Worm (Caenorhabditis elegans) whole organism, L2 larva: ENCODE data around the gene C36E6.8.

Source experiments
- C34F6.9 ChIP-seq: fragments of 150-350 bp; optimal IDR thresholded peaks from 2 replicates; lab custom pipeline; 2014; ENCODE audit warnings: missing biosample characterization, missing genetic modification characterization
- R02D3.7 ChIP-seq: fragments of 150-350 bp; optimal IDR thresholded peaks from 2 replicates; lab custom pipeline; 2014; ENCODE audit warnings: missing biosample characterization, missing genetic modification characterization
- Y55F3AM.14 ChIP-seq: fragments of 200-800 bp; sonication (Bioruptor generic); optimal IDR thresholded peaks from 2 replicates; lab custom pipeline; 2018; ENCODE audit warnings: mild to moderate bottlenecking, missing genetic modification characterization, missing compliant biosample characterization
- alr-1 ChIP-seq: fragments of 150-350 bp; optimal IDR thresholded peaks from 2 replicates; lab custom pipeline; 2014; ENCODE audit warnings: missing biosample characterization, missing genetic modification characterization
- ama-1 ChIP-seq: fragments of 150-350 bp; optimal IDR thresholded peaks from 2 replicates; lab custom pipeline; 2018; ENCODE audit warnings: inconsistent platforms
- blmp-1 ChIP-seq: sonication (generic microtip); optimal IDR thresholded peaks from 2 replicates; lab custom pipeline; 2017; ENCODE audit warnings: missing genetic modification characterization, mild to moderate bottlenecking, missing compliant biosample characterization, antibody characterized with exemption, moderate library complexity; ENCODE audit not compliant: insufficient read depth
- ceh-16 ChIP-seq: fragments of 150-350 bp; optimal IDR thresholded peaks from 2 replicates; lab custom pipeline; 2014; ENCODE audit warnings: missing biosample characterization, missing genetic modification characterization
- crh-2 ChIP-seq: sonication (generic microtip); optimal IDR thresholded peaks from 2 replicates; lab custom pipeline; 2017; ENCODE audit warnings: missing biosample characterization, missing genetic modification characterization
- dmd-4 ChIP-seq: sonication (generic microtip); optimal IDR thresholded peaks from 2 replicates; lab custom pipeline; 2017; ENCODE audit warnings: missing biosample characterization, missing genetic modification characterization
- egl-27 ChIP-seq: sonication (generic microtip); optimal IDR thresholded peaks from 3 replicates; lab custom pipeline; 2017; ENCODE audit warnings: missing biosample characterization, missing genetic modification reagents, missing genetic modification characterization
- elt-1 ChIP-seq: fragments of 150-350 bp; optimal IDR thresholded peaks from 2 replicates; lab custom pipeline; 2014; ENCODE audit warnings: missing biosample characterization, missing genetic modification characterization
- elt-3 ChIP-seq: sonication (generic microtip); optimal IDR thresholded peaks from 2 replicates; lab custom pipeline; 2017; ENCODE audit warnings: missing biosample characterization, missing genetic modification characterization
- fos-1 ChIP-seq: fragments of 150-350 bp; optimal IDR thresholded peaks from 2 replicates; lab custom pipeline; 2014; ENCODE audit warnings: missing biosample characterization, missing genetic modification characterization
- gmeb-1 ChIP-seq: fragments of 150-350 bp; optimal IDR thresholded peaks from 2 replicates; lab custom pipeline; 2014; ENCODE audit warnings: missing biosample characterization, missing genetic modification characterization
- lin-11 ChIP-seq: fragments of 150-350 bp; sonication (generic microtip); optimal IDR thresholded peaks from 2 replicates; lab custom pipeline; 2014; ENCODE audit warnings: missing biosample characterization, missing genetic modification characterization, inconsistent platforms, mixed read lengths
- lin-39 ChIP-seq: fragments of 150-350 bp; optimal IDR thresholded peaks from 2 replicates; lab custom pipeline; 2014; ENCODE audit warnings: missing biosample characterization, missing genetic modification reagents, missing genetic modification characterization
- lsy-2 ChIP-seq, 2 experiments: fragments of 150-350 bp in 1 of 2; sonication (generic microtip) in 1 of 2; optimal IDR thresholded peaks; 2 replicates each; lab custom pipeline; 2014 to 2017; ENCODE audit warnings: missing biosample characterization in 2 of 2, missing genetic modification characterization in 2 of 2
- mab-5 ChIP-seq: fragments of 150-350 bp; optimal IDR thresholded peaks from 2 replicates; lab custom pipeline; 2014; ENCODE audit warnings: missing biosample characterization, missing genetic modification characterization
- nhr-11 ChIP-seq: fragments of 150-350 bp; optimal IDR thresholded peaks from 2 replicates; lab custom pipeline; 2014; ENCODE audit warnings: missing biosample characterization, missing genetic modification characterization
- nhr-129 ChIP-seq: fragments of 150-350 bp; optimal IDR thresholded peaks from 2 replicates; lab custom pipeline; 2014; ENCODE audit warnings: missing biosample characterization, missing genetic modification characterization
- nhr-21 ChIP-seq: fragments of 150-350 bp; optimal IDR thresholded peaks from 2 replicates; lab custom pipeline; 2014; ENCODE audit warnings: missing biosample characterization, missing genetic modification characterization
- nhr-23 ChIP-seq: fragments of 150-350 bp; optimal IDR thresholded peaks from 2 replicates; lab custom pipeline; 2014; ENCODE audit warnings: missing biosample characterization, missing genetic modification reagents, missing genetic modification characterization
- nhr-25 ChIP-seq: fragments of 150-350 bp; sonication (generic microtip); optimal IDR thresholded peaks from 3 replicates; lab custom pipeline; 2014; ENCODE audit warnings: missing biosample characterization, missing genetic modification characterization
- nhr-6 ChIP-seq: fragments of 150-350 bp; optimal IDR thresholded peaks from 2 replicates; lab custom pipeline; 2014; ENCODE audit warnings: missing biosample characterization, missing genetic modification characterization
- nhr-77 ChIP-seq: fragments of 150-350 bp; optimal IDR thresholded peaks from 2 replicates; lab custom pipeline; 2014; ENCODE audit warnings: missing biosample characterization, missing genetic modification characterization
- sem-4 ChIP-seq: fragments of 150-350 bp; optimal IDR thresholded peaks from 2 replicates; lab custom pipeline; 2014; ENCODE audit warnings: missing biosample characterization, missing genetic modification reagents, missing genetic modification characterization
- skn-1 ChIP-seq: sonication (generic microtip); optimal IDR thresholded peaks from 2 replicates; lab custom pipeline; 2017; ENCODE audit warnings: missing biosample characterization, missing genetic modification characterization
- sma-3 ChIP-seq: sonication (generic microtip); optimal IDR thresholded peaks from 2 replicates; lab custom pipeline; 2016; ENCODE audit warnings: missing genetic modification reagents, missing genetic modification characterization, missing compliant biosample characterization
- sma-9 ChIP-seq, 2 experiments: fragments of 150-350 bp in 1 of 2; sonication (generic microtip) in 1 of 2; optimal IDR thresholded peaks; 2 replicates each; lab custom pipeline; 2014 to 2016; ENCODE audit warnings: missing genetic modification characterization in 2 of 2, mild to moderate bottlenecking in 1 of 2, missing biosample characterization in 1 of 2, missing compliant biosample characterization in 1 of 2, missing genetic modification reagents in 1 of 2, moderate library complexity in 1 of 2
- unc-55 ChIP-seq: fragments of 150-350 bp; sonication (generic microtip); optimal IDR thresholded peaks from 3 replicates; lab custom pipeline; 2014; ENCODE audit warnings: missing biosample characterization, missing genetic modification reagents, missing genetic modification characterization
- unc-62 ChIP-seq: fragments of 150-350 bp; optimal IDR thresholded peaks from 2 replicates; lab custom pipeline; 2014; ENCODE audit warnings: missing biosample characterization, missing genetic modification reagents, missing genetic modification characterization
- zag-1 ChIP-seq: fragments of 150-350 bp; optimal IDR thresholded peaks from 2 replicates; lab custom pipeline; 2014; ENCODE audit warnings: missing biosample characterization, missing genetic modification characterization
- ztf-1 ChIP-seq: fragments of 200-800 bp; sonication (Bioruptor generic); conservative IDR thresholded peaks from 2 replicates; pipeline ENCODE4 v1.3.6; 2022; ENCODE audit warnings: missing genetic modification characterization, missing compliant biosample characterization
- ztf-11 ChIP-seq: sonication (generic microtip); optimal IDR thresholded peaks from 2 replicates; lab custom pipeline; 2017; ENCODE audit warnings: missing biosample characterization, missing genetic modification characterization
- ztf-4 ChIP-seq: fragments of 150-350 bp; optimal IDR thresholded peaks from 2 replicates; lab custom pipeline; 2014; ENCODE audit warnings: missing biosample characterization, missing genetic modification characterization

C36E6.8 gene

ce11 chrX:17396456-17396855 is 42.0 kb upstream of the C36E6.8 start, which contains the start of the genes vap-1 and F11C7.2:
Gene vap-1, minus strand, starts transcription at chrX:17396556.
Gene F11C7.2, plus strand, starts transcription at chrX:17396814.
- TF ChIP-seq Y55F3AM.14 (GFP tag; lab: Kevin White, UChicago) (no peak), mab-5 (no peak), lsy-2 (tag; optimal IDR thresholded peaks at IDR 0.05; lab: Kevin White, UChicago) (no peak), elt-1 (tag; lab: Kevin White, UChicago) (no peak), gmeb-1 (tag; lab: Kevin White, UChicago) (no peak), ama-1 (lab: Kevin White, UChicago) (no peak), lin-39 (tag; lab: Kevin White, UChicago) (no peak), nhr-21 (tag; lab: Kevin White, UChicago) (no peak), egl-27 (tag; lab: Kevin White, UChicago) (no peak), unc-62 (no peak)

- no peak for TF ChIP-seq egl-27 (tag; lab: Kevin White, UChicago)
- no peak for TF ChIP-seq lin-11 (tag; lab: Kevin White, UChicago)
- TF ChIP-seq sem-4 (tag; lab: Kevin White, UChicago), result no peak
- TF ChIP-seq ztf-11 (tag; lab: Kevin White, UChicago), result no peak
- TF ChIP-seq ama-1 (lab: Kevin White, UChicago), result no peak
- no peak for TF ChIP-seq alr-1 (tag; lab: Kevin White, UChicago)
- TF ChIP-seq skn-1 (tag; lab: Kevin White, UChicago), result no peak
- no peak for TF ChIP-seq blmp-1
- no peak for TF ChIP-seq lin-39 (tag; lab: Kevin White, UChicago)
- no peak for TF ChIP-seq nhr-11 (tag; lab: Kevin White, UChicago)
- TF ChIP-seq ceh-16, result no peak
- no peak for TF ChIP-seq ztf-4
- TF ChIP-seq elt-3, result no peak
- TF ChIP-seq R02D3.7 (tag; lab: Kevin White, UChicago), result no peak
- no peak for TF ChIP-seq Y55F3AM.14 (GFP tag; lab: Kevin White, UChicago)
- TF ChIP-seq ztf-1, result no peak
- no peak for TF ChIP-seq nhr-23
- TF ChIP-seq nhr-6 (tag; lab: Kevin White, UChicago), result no peak
- no peak for TF ChIP-seq sma-9 (GFP tag; optimal IDR thresholded peaks at IDR 0.05; lab: Kevin White, UChicago)
- TF ChIP-seq sma-9 (tag; optimal IDR thresholded peaks at IDR 0.05; lab: Kevin White, UChicago), result no peak
- TF ChIP-seq nhr-129 (tag; lab: Kevin White, UChicago), result no peak
- TF ChIP-seq, all 48 proteins: peak for 0
Observed at ce11 chrX:17398293-17398692, 40.2 kb upstream of the C36E6.8 start, which contains the start of gene F11C7.7. Gene F11C7.7, plus strand, starts transcription at chrX:17398593.

ce11 chrX:17400425-17400824 is 38.1 kb upstream of the C36E6.8 start:
- TF ChIP-seq dmd-4 (tag; lab: Kevin White, UChicago), result no peak
- no peak for TF ChIP-seq elt-3
- no peak for TF ChIP-seq ama-1 (lab: Kevin White, UChicago)
- no peak for TF ChIP-seq skn-1 (tag; lab: Kevin White, UChicago)
- TF ChIP-seq unc-55 (GFP tag; lab: Kevin White, UChicago), result no peak
- no peak for TF ChIP-seq nhr-77 (tag; lab: Kevin White, UChicago)
- TF ChIP-seq nhr-11 (tag; lab: Kevin White, UChicago), result no peak
- TF ChIP-seq C34F6.9 (tag; lab: Kevin White, UChicago), result no peak
- TF ChIP-seq ztf-1, result no peak
- TF ChIP-seq crh-2, result no peak
- no peak for TF ChIP-seq R02D3.7 (tag; lab: Kevin White, UChicago)
- TF ChIP-seq sma-3 (GFP tag; lab: Kevin White, UChicago), result no peak
- TF ChIP-seq fos-1 (tag; lab: Kevin White, UChicago), result no peak
- no peak for TF ChIP-seq lin-39 (tag; lab: Kevin White, UChicago)

- no peak for TF ChIP-seq dmd-4 (tag; lab: Kevin White, UChicago)
Observed at ce11 chrX:17401264-17401663, 37.2 kb upstream of the C36E6.8 start, which contains the start of gene F11C7.6. Gene F11C7.6, plus strand, starts transcription at chrX:17401564.

- TF ChIP-seq ztf-1, result no peak
- TF ChIP-seq mab-5, result no peak
- no peak for TF ChIP-seq lin-11 (tag; lab: Kevin White, UChicago)
- TF ChIP-seq egl-27 (tag; lab: Kevin White, UChicago), result no peak
- no peak for TF ChIP-seq zag-1 (tag; lab: Kevin White, UChicago)
- TF ChIP-seq unc-62, result no peak
- TF ChIP-seq fos-1 (tag; lab: Kevin White, UChicago), result no peak
- no peak for TF ChIP-seq nhr-25 (tag; lab: Kevin White, UChicago)
- TF ChIP-seq blmp-1, result no peak
- TF ChIP-seq nhr-129 (tag; lab: Kevin White, UChicago), result no peak
- TF ChIP-seq, all 48 proteins: peak for 0
Observed at ce11 chrX:17403058-17403457, 35.4 kb upstream of the C36E6.8 start.
